Worm (Caenorhabditis elegans): ENCODE data around the gene tatn-1.

DNA sequence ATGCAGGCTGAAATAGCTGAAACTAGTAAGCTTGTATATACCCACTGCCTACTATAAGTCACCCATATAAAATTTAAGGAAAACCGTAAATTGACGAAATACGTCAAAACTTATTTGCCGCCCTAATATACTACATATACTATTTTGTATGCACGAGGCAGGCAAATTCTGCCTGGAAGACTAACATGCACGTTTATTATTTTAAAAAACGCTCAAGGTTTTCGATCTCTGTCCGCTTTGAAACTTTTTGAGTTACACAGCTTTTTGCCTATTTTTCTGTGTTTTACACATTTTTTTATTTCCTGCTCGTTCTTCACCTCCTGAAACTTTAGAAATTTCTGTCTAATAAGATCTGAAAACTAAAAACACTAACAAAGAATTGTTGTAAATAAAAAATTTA is 47.6 kb upstream of the tatn-1 start:
- TF ChIP-seq ama-1 (optimal IDR thresholded peaks at IDR 0.05) (no peak), ceh-13 (GFP tag; optimal IDR thresholded peaks at IDR 0.05) (no peak), ets-7 (tag; optimal IDR thresholded peaks at IDR 0.05) (no peak), ceh-36 (tag; optimal IDR thresholded peaks at IDR 0.05) (no peak), hmg-4 (GFP tag; optimal IDR thresholded peaks at IDR 0.05) (no peak), hnd-1 (tag; optimal IDR thresholded peaks at IDR 0.05) (no peak), sea-1 (GFP tag; conservative IDR thresholded peaks at IDR 0.05) (no peak), scrt-1 (GFP tag; IDR thresholded peaks at IDR 0.05) (no peak), aly-1 (tag; optimal IDR thresholded peaks at IDR 0.05) (no peak), hmbx-1 (tag; optimal IDR thresholded peaks at IDR 0.05) (no peak), flt-1 (GFP tag; IDR thresholded peaks at IDR 0.05) (no peak)
